Worm (Caenorhabditis elegans): ENCODE results near the gene lgc-4.
A peak's percentile ranks its signal among the peaks of the same experiment; 100 is the strongest.

lgc-4 gene

ce11 chrX:9243257-9243656, 1.2 kb upstream of the lgc-4 start, which contains the start of gene gpa-12:
Gene gpa-12 (plus strand): TSS chrX:9243557.
- TF ChIP-seq cebp-2 (GFP tag; IDR thresholded peaks at IDR 0.05) = no peak
- no peak for TF ChIP-seq nhr-179 (tag; optimal IDR thresholded peaks at IDR 0.05)
- TF ChIP-seq him-1 (tag; optimal IDR thresholded peaks at IDR 0.05) = no peak
- no peak for TF ChIP-seq let-607 (tag; optimal IDR thresholded peaks at IDR 0.05)
- no peak for TF ChIP-seq tbp1 (GFP tag; optimal IDR thresholded peaks at IDR 0.05)
- no peak for TF ChIP-seq B0261.1 (tag; optimal IDR thresholded peaks at IDR 0.05)
- TF ChIP-seq efl-1 (GFP tag; optimal IDR thresholded peaks at IDR 0.05) = no peak
- no peak for TF ChIP-seq F57A8.1 (GFP tag; optimal IDR thresholded peaks at IDR 0.05)
- TF ChIP-seq C06A6.2 (GFP tag; conservative IDR thresholded peaks at IDR 0.05) = no peak
- no peak for TF ChIP-seq F33H1.4 (GFP tag; IDR thresholded peaks at IDR 0.05)
- no peak for TF ChIP-seq snpc-1.3 (tag; optimal IDR thresholded peaks at IDR 0.05; ENCODE audit: insufficient read depth)
- TF ChIP-seq egl-18 (GFP tag; IDR thresholded peaks at IDR 0.05) = no peak

- TF ChIP-seq egl-44 (GFP tag; IDR thresholded peaks at IDR 0.05) (peak; percentile 79), ZK185.1 (tag; optimal IDR thresholded peaks at IDR 0.05; ENCODE audit: poor library complexity, severe bottlenecking) (peak; percentile 23), fkh-3 (tag; optimal IDR thresholded peaks at IDR 0.05) (no peak), chd-7 (tag; optimal IDR thresholded peaks at IDR 0.05) (peak; percentile 42), nhr-179 (tag; optimal IDR thresholded peaks at IDR 0.05) (peak; percentile 69), ztf-6 (GFP tag; IDR thresholded peaks at IDR 0.05) (no peak), repo-1 (tag; optimal IDR thresholded peaks at IDR 0.05) (no peak), ama-1 (optimal IDR thresholded peaks at IDR 0.05) (no peak), ama-1 (GFP tag; optimal IDR thresholded peaks at IDR 0.05) (peak; percentile 18 to 84), F57A8.1 (GFP tag; optimal IDR thresholded peaks at IDR 0.05) (peak; percentile 61), xnd-1 (tag; optimal IDR thresholded peaks at IDR 0.05) (no peak), ztf-3 (GFP tag; optimal IDR thresholded peaks at IDR 0.05) (no peak), Y56A3A.18 (GFP tag; IDR thresholded peaks at IDR 0.05) (peak; percentile 77), madf-10 (tag; optimal IDR thresholded peaks at IDR 0.05) (peak; percentile 24), zim-3 (tag; optimal IDR thresholded peaks at IDR 0.05) (no peak), ets-4 (GFP tag; optimal IDR thresholded peaks at IDR 0.05) (no peak), lir-1 (GFP tag; conservative IDR thresholded peaks at IDR 0.05) (no peak), lsl-1 (GFP tag; optimal IDR thresholded peaks at IDR 0.05) (no peak), B0035.1 (tag; optimal IDR thresholded peaks at IDR 0.05) (peak; percentile 36), Y67H2A.10 (GFP tag; conservative IDR thresholded peaks at IDR 0.05) (no peak), pbrm-1 (GFP tag; IDR thresholded peaks at IDR 0.05) (0 out of 2 replicates have a peak, but pooled peaks have one; percentile 53), C17E4.6 (GFP tag; IDR thresholded peaks at IDR 0.05) (no peak), B0019.2 (GFP tag; conservative IDR thresholded peaks at IDR 0.05) (no peak), ccch-3 (GFP tag; optimal IDR thresholded peaks at IDR 0.05) (no peak), snpc-1.3 (tag; optimal IDR thresholded peaks at IDR 0.05; ENCODE audit: insufficient read depth) (peak; percentile 83), T07F8.4 (tag; optimal IDR thresholded peaks at IDR 0.05) (peak; percentile 58), unc-62 (GFP tag; optimal IDR thresholded peaks at IDR 0.05) (no peak), egrh-3 (GFP tag; IDR thresholded peaks at IDR 0.05) (no peak), B0261.1 (tag; optimal IDR thresholded peaks at IDR 0.05) (peak; percentile 76), nfya-2 (GFP tag; IDR thresholded peaks at IDR 0.05) (no peak), unc-130 (GFP tag; optimal IDR thresholded peaks at IDR 0.05) (no peak), pha-4 (tag; optimal IDR thresholded peaks at IDR 0.05) (no peak), attf-5 (GFP tag; optimal IDR thresholded peaks at IDR 0.05) (peak; percentile 50), ceh-40 (GFP tag; IDR thresholded peaks at IDR 0.05) (0 out of 2 replicates have a peak, but pooled peaks have one; percentile 54), mel-28 (tag; optimal IDR thresholded peaks at IDR 0.05; ENCODE audit: borderline replicate concordance) (no peak), T26A5.8 (tag; optimal IDR thresholded peaks at IDR 0.05) (no peak), ztf-28 (GFP tag; IDR thresholded peaks at IDR 0.05) (no peak), Y95B8A.8 (GFP tag; IDR thresholded peaks at IDR 0.05) (no peak), ztf-22 (GFP tag; optimal IDR thresholded peaks at IDR 0.05) (no peak), F52B5.7 (tag; optimal IDR thresholded peaks at IDR 0.05) (peak; percentile 33)
Observed at ce11 chrX:9238692-9239091, 3.3 kb downstream of the lgc-4 start.

Measured in whole organism, young adult.